Worm (Caenorhabditis elegans): ENCODE data around the gene pfd-5.

The pfd-5 gene

DNA sequence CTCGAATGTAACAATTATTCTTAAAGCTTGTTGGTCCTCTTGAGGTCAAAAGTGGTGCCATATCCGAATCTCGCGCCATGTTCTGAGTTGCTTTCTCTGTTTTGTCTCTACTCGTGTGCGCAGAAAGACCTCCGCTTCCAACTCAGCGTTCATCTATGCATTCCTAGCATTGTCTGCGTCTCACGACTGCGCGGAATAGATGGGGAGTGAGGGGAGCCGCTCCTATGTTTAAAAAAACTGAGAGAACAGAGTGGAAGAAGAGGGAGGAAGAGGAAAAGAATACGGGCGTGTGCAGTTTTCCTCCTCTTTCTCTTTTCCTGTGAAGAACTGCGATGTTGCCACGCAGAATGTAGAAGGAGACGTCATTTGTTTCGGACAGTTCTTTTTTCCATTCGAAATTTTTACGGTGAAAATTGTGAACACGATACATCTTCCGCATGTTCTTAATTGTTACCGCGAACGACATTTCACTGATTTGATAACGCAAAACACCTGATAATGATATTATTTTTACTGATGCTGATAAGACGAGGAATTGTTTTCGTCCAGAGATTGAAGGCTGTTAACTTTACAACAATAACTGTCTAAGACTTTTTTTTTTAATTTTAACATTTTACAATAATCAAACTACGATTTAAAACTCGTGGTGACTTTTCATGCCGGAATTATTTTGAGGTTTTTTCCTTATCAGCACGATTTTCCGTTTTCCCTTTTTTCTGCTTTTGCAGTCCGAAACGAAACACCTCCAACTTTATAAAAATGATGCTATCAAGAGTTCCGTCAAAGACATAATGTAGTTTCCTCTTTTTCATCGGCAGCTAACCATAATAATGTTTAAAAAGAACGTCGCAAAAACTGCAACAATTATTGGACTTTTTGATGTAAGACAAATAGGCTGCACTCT lies 31.8 kb downstream of the pfd-5 start (continued):
- TF ChIP-seq nhr-71 (tag; optimal IDR thresholded peaks at IDR 0.05): peak; percentile 65
- peak; percentile 12 to 63 for TF ChIP-seq lsy-2 (tag; optimal IDR thresholded peaks at IDR 0.05)
- no peak for TF ChIP-seq ceh-90 (tag; optimal IDR thresholded peaks at IDR 0.05)
- TF ChIP-seq dsc-1 (tag; optimal IDR thresholded peaks at IDR 0.05): no peak
- peak in 1 of 6 experiments; percentile 14 for TF ChIP-seq elt-3 (tag; optimal IDR thresholded peaks at IDR 0.05)
- peak; percentile 80 for TF ChIP-seq fkh-8 (tag; optimal IDR thresholded peaks at IDR 0.05)
- TF ChIP-seq tbx-2 (tag; optimal IDR thresholded peaks at IDR 0.05): peak; percentile 36
- no peak for TF ChIP-seq lin-13 (GFP tag; optimal IDR thresholded peaks at IDR 0.05)
- TF ChIP-seq lin-39 (tag; optimal IDR thresholded peaks at IDR 0.05): no peak
- TF ChIP-seq efl-3 (GFP tag; optimal IDR thresholded peaks at IDR 0.05): no peak
- no peak for TF ChIP-seq vab-15 (tag; optimal IDR thresholded peaks at IDR 0.05)
- peak; percentile 95 for TF ChIP-seq lin-14 (GFP tag; optimal IDR thresholded peaks at IDR 0.05)
- peak; percentile 23 for TF ChIP-seq F16B12.6 (tag; optimal IDR thresholded peaks at IDR 0.05)
- no peak for TF ChIP-seq fkh-4 (tag; optimal IDR thresholded peaks at IDR 0.05; ENCODE audit: borderline replicate concordance)
- peak; percentile 82 for TF ChIP-seq mep-1 (tag; optimal IDR thresholded peaks at IDR 0.05)
- no peak for TF ChIP-seq pax-3 (tag; optimal IDR thresholded peaks at IDR 0.05)
- no peak for TF ChIP-seq blmp-1 (tag; optimal IDR thresholded peaks at IDR 0.05)
- no peak for TF ChIP-seq ama-1 (optimal IDR thresholded peaks at IDR 0.05)
- TF ChIP-seq mef-2 (tag; optimal IDR thresholded peaks at IDR 0.05): no peak
- no peak for TF ChIP-seq nhr-19 (GFP tag; conservative IDR thresholded peaks at IDR 0.05)
- TF ChIP-seq Y116A8C.19 (tag; optimal IDR thresholded peaks at IDR 0.05; ENCODE audit: borderline replicate concordance): no peak
- peak; percentile 44 for TF ChIP-seq nhr-47 (tag; optimal IDR thresholded peaks at IDR 0.05)
- TF ChIP-seq unc-62 (GFP tag; optimal IDR thresholded peaks at IDR 0.05): no peak
- no peak for TF ChIP-seq C04F5.9 (tag; optimal IDR thresholded peaks at IDR 0.05)
- TF ChIP-seq alr-1 (tag; optimal IDR thresholded peaks at IDR 0.05; ENCODE audit: borderline replicate concordance): no peak
- TF ChIP-seq mab-9 (GFP tag; IDR thresholded peaks at IDR 0.05): no peak
- TF ChIP-seq ets-5 (GFP tag; IDR thresholded peaks at IDR 0.05): no peak
- TF ChIP-seq isw-1 (GFP tag; IDR thresholded peaks at IDR 0.05): no peak
- no peak for TF ChIP-seq tlp-1 (tag; optimal IDR thresholded peaks at IDR 0.05)
- TF ChIP-seq zag-1 (tag; optimal IDR thresholded peaks at IDR 0.05): no peak
- peak; percentile 14 for TF ChIP-seq unc-86 (tag; optimal IDR thresholded peaks at IDR 0.05)
- TF ChIP-seq elt-2 (tag; optimal IDR thresholded peaks at IDR 0.05): peak; percentile 12
- TF ChIP-seq ztf-11 (tag; optimal IDR thresholded peaks at IDR 0.05): no peak
- TF ChIP-seq fkh-10 (GFP tag; optimal IDR thresholded peaks at IDR 0.05): no peak
- no peak for TF ChIP-seq nhr-28 (tag; optimal IDR thresholded peaks at IDR 0.05)
- no peak for TF ChIP-seq nhr-76 (tag; optimal IDR thresholded peaks at IDR 0.05)
- TF ChIP-seq nhr-84 (tag; optimal IDR thresholded peaks at IDR 0.05): no peak
- TF ChIP-seq sox-4 (tag; optimal IDR thresholded peaks at IDR 0.05): no peak
- TF ChIP-seq hpl-2 (GFP tag; optimal IDR thresholded peaks at IDR 0.05): no peak
- TF ChIP-seq nhr-90 (tag; optimal IDR thresholded peaks at IDR 0.05; ENCODE audit: poor library complexity): no peak
- no peak for TF ChIP-seq unc-98 (GFP tag; IDR thresholded peaks at IDR 0.05)
- TF ChIP-seq ceh-88 (GFP tag; IDR thresholded peaks at IDR 0.05): no peak
- TF ChIP-seq dpl-1 (GFP tag; optimal IDR thresholded peaks at IDR 0.05): peak in 2 of 3 experiments; percentile 16 to 49
- peak in 1 of 2 experiments; percentile 46 for TF ChIP-seq egl-27 (tag; optimal IDR thresholded peaks at IDR 0.05)
- TF ChIP-seq skn-1 (tag; optimal IDR thresholded peaks at IDR 0.05): peak; percentile 51
- peak; percentile 24 for TF ChIP-seq xbp-1 (tag; optimal IDR thresholded peaks at IDR 0.05)
- TF ChIP-seq fos-1 (tag; optimal IDR thresholded peaks at IDR 0.05): no peak
- peak; percentile 30 for TF ChIP-seq rnt-1 (tag; optimal IDR thresholded peaks at IDR 0.05)

Data from whole organism, L1 larva.